Worm (Caenorhabditis elegans) whole organism, L4 larva: ENCODE results near the gene F32H5.3.

Experiments used
- F37D6.2 ChIP-seq: sonication (generic microtip); optimal IDR thresholded peaks from 2 replicates; lab custom pipeline; 2016; ENCODE audit warnings: mild to moderate bottlenecking, missing genetic modification characterization, missing compliant biosample characterization
- F49E8.2 ChIP-seq: sonication (generic microtip); optimal IDR thresholded peaks from 2 replicates; lab custom pipeline; 2016; ENCODE audit warnings: missing compliant biosample characterization, mild to moderate bottlenecking, missing genetic modification characterization, borderline replicate concordance
- Y105C5A.15 ChIP-seq: fragments of 200-800 bp; sonication (Bioruptor generic); IDR thresholded peaks from 2 replicates; pipeline ENCODE4 v1.3.6; 2022; ENCODE audit warnings: missing genetic modification characterization, missing compliant biosample characterization
- Y5F2A.4 ChIP-seq: fragments of 200-800 bp; sonication (Bioruptor generic); optimal IDR thresholded peaks from 2 replicates; lab custom pipeline; 2018; ENCODE audit warnings: mild to moderate bottlenecking, missing genetic modification characterization, missing compliant biosample characterization
- Y75B8A.6 ChIP-seq: fragments of 200-800 bp; sonication (Bioruptor generic); IDR thresholded peaks from 2 replicates; pipeline ENCODE4 v1.3.6; 2022; ENCODE audit warnings: missing genetic modification reagents, missing genetic modification characterization, missing compliant biosample characterization
- ZK337.2 ChIP-seq: fragments of 200-800 bp; sonication (Bioruptor generic); IDR thresholded peaks from 2 replicates; pipeline ENCODE4 v1.3.6; 2022; ENCODE audit warnings: missing genetic modification reagents, missing genetic modification characterization, missing compliant biosample characterization
- aly-2 ChIP-seq: sonication (generic microtip); optimal IDR thresholded peaks from 2 replicates; lab custom pipeline; 2018; ENCODE audit warnings: missing biosample characterization, missing genetic modification characterization
- ceh-28 ChIP-seq: fragments of 150-350 bp; optimal IDR thresholded peaks from 2 replicates; lab custom pipeline; 2014; ENCODE audit warnings: missing biosample characterization, missing genetic modification reagents, missing genetic modification characterization
- ceh-32 ChIP-seq: sonication (generic microtip); optimal IDR thresholded peaks from 2 replicates; lab custom pipeline; 2016; ENCODE audit warnings: mild to moderate bottlenecking, missing genetic modification characterization, missing compliant biosample characterization; ENCODE audit not compliant: poor library complexity
- ceh-44 ChIP-seq: fragments of 200-800 bp; sonication (Bioruptor generic); IDR thresholded peaks from 2 replicates; pipeline ENCODE4 v1.3.6; 2022; ENCODE audit warnings: missing genetic modification reagents, missing genetic modification characterization, missing compliant biosample characterization
- ceh-62 ChIP-seq: sonication (generic microtip); optimal IDR thresholded peaks from 2 replicates; lab custom pipeline; 2017; ENCODE audit warnings: missing biosample characterization, missing genetic modification characterization
- ceh-82 ChIP-seq: sonication (generic microtip); optimal IDR thresholded peaks from 2 replicates; lab custom pipeline; 2017; ENCODE audit warnings: missing biosample characterization, missing genetic modification characterization
- ctbp-1 ChIP-seq: fragments of 200-800 bp; sonication (Bioruptor generic); IDR thresholded peaks from 2 replicates; pipeline ENCODE4 v1.3.6; 2022; ENCODE audit warnings: missing genetic modification reagents, missing genetic modification characterization, missing compliant biosample characterization
- daf-12 ChIP-seq: fragments of 150-350 bp; optimal IDR thresholded peaks from 2 replicates; lab custom pipeline; 2014; ENCODE audit warnings: missing biosample characterization, missing genetic modification reagents, missing genetic modification characterization
- daf-16 ChIP-seq, 3 experiments: sonication (generic microtip); optimal IDR thresholded peaks; 2 replicates each; lab custom pipeline; 2016 to 2017; ENCODE audit warnings: missing genetic modification characterization in 3 of 3, missing genetic modification reagents in 3 of 3, mild to moderate bottlenecking in 2 of 3, missing compliant biosample characterization in 2 of 3, missing biosample characterization in 1 of 3, moderate library complexity in 1 of 3
- daf-8 ChIP-seq: fragments of 200-800 bp; sonication (Bioruptor generic); IDR thresholded peaks from 2 replicates; pipeline ENCODE4 v1.3.6; 2022; ENCODE audit warnings: missing genetic modification characterization, missing compliant biosample characterization
- dmd-6 ChIP-seq: fragments of 200-800 bp; sonication (Bioruptor generic); IDR thresholded peaks from 2 replicates; pipeline ENCODE4 v1.3.6; 2022; ENCODE audit warnings: missing genetic modification reagents, missing genetic modification characterization, missing compliant biosample characterization
- dmd-9 ChIP-seq: fragments of 200-800 bp; sonication (Bioruptor generic); IDR thresholded peaks from 2 replicates; pipeline ENCODE4 v1.3.6; 2022; ENCODE audit warnings: missing genetic modification reagents, missing genetic modification characterization, missing compliant biosample characterization
- dve-1 ChIP-seq: sonication (generic microtip); optimal IDR thresholded peaks from 2 replicates; lab custom pipeline; 2017; ENCODE audit warnings: antibody characterized with exemption, mild to moderate bottlenecking, missing genetic modification characterization, missing compliant biosample characterization; ENCODE audit not compliant: insufficient read depth
- egl-27 ChIP-seq: sonication (generic microtip); optimal IDR thresholded peaks from 3 replicates; lab custom pipeline; 2017; ENCODE audit warnings: missing biosample characterization, missing genetic modification reagents, missing genetic modification characterization
- hlh-11 ChIP-seq: fragments of 200-800 bp; sonication (Bioruptor generic); optimal IDR thresholded peaks from 2 replicates; lab custom pipeline; 2018; ENCODE audit warnings: mild to moderate bottlenecking, missing genetic modification characterization, missing compliant biosample characterization
- hlh-30 ChIP-seq: sonication (generic microtip); optimal IDR thresholded peaks from 2 replicates; lab custom pipeline; 2017; ENCODE audit warnings: antibody characterized with exemption, mild to moderate bottlenecking, missing genetic modification characterization, missing compliant biosample characterization; ENCODE audit not compliant: insufficient read depth
- jun-1 ChIP-seq: fragments of 150-350 bp; optimal IDR thresholded peaks from 2 replicates; lab custom pipeline; 2014; ENCODE audit warnings: missing biosample characterization, missing genetic modification reagents, missing genetic modification characterization
- lim-7 ChIP-seq: fragments of 200-800 bp; sonication (Bioruptor generic); IDR thresholded peaks from 2 replicates; pipeline ENCODE4 v1.3.6; 2022; ENCODE audit warnings: missing genetic modification characterization, missing compliant biosample characterization
- lin-1 ChIP-seq: fragments of 200-800 bp; sonication (Bioruptor generic); IDR thresholded peaks from 2 replicates; pipeline ENCODE4 v1.3.6; 2022; ENCODE audit warnings: missing genetic modification reagents, missing genetic modification characterization, missing compliant biosample characterization
- lin-13 ChIP-seq: fragments of 150-350 bp; optimal IDR thresholded peaks from 2 replicates; lab custom pipeline; 2014; ENCODE audit warnings: missing biosample characterization, missing genetic modification reagents, missing genetic modification characterization
- lin-15B ChIP-seq: fragments of 150-350 bp; sonication (generic microtip); optimal IDR thresholded peaks from 3 replicates; lab custom pipeline; 2014; ENCODE audit warnings: missing biosample characterization, missing genetic modification characterization
- lin-38 ChIP-seq: fragments of 200-800 bp; sonication (Bioruptor generic); IDR thresholded peaks from 2 replicates; pipeline ENCODE4 v1.3.6; 2022; ENCODE audit warnings: missing genetic modification reagents, missing genetic modification characterization, missing compliant biosample characterization
- madf-5 ChIP-seq, 2 experiments: fragments of 200-800 bp; sonication (Bioruptor generic); IDR thresholded peaks; 2 replicates each; pipeline ENCODE4 v1.3.6; 2022; ENCODE audit warnings: missing compliant biosample characterization in 2 of 2, missing genetic modification characterization in 2 of 2
- mdl-1 ChIP-seq, 2 experiments: fragments of 150-350 bp in 1 of 2; sonication (generic microtip) in 1 of 2; optimal IDR thresholded peaks; 2 replicates each; lab custom pipeline; 2014 to 2017; ENCODE audit warnings: missing biosample characterization in 2 of 2, missing genetic modification characterization in 2 of 2
- mep-1 ChIP-seq: fragments of 150-350 bp; sonication (generic microtip); optimal IDR thresholded peaks from 3 replicates; lab custom pipeline; 2014; ENCODE audit warnings: missing biosample characterization, missing genetic modification characterization
- mes-2 ChIP-seq: sonication (generic microtip); optimal IDR thresholded peaks from 2 replicates; lab custom pipeline; 2016; ENCODE audit warnings: missing genotype, mild to moderate bottlenecking, missing genetic modification characterization, missing compliant biosample characterization; ENCODE audit not compliant: poor library complexity, severe bottlenecking
- mxl-3 ChIP-seq: fragments of 200-800 bp; sonication (Bioruptor generic); optimal IDR thresholded peaks from 2 replicates; lab custom pipeline; 2018; ENCODE audit warnings: mild to moderate bottlenecking, missing genetic modification characterization, missing compliant biosample characterization
- nhr-102 ChIP-seq: sonication (generic microtip); optimal IDR thresholded peaks from 2 replicates; lab custom pipeline; 2016; ENCODE audit warnings: mild to moderate bottlenecking, missing genetic modification characterization, moderate library complexity, missing compliant biosample characterization
- nhr-28 ChIP-seq: fragments of 150-350 bp; optimal IDR thresholded peaks from 2 replicates; lab custom pipeline; 2014; ENCODE audit warnings: missing biosample characterization, missing genetic modification characterization
- nhr-41 ChIP-seq: fragments of 200-800 bp; sonication (Bioruptor generic); IDR thresholded peaks from 2 replicates; pipeline ENCODE4 v1.3.6; 2022; ENCODE audit warnings: missing genetic modification reagents, missing genetic modification characterization, missing compliant biosample characterization
- nhr-42 ChIP-seq: fragments of 200-800 bp; sonication (Bioruptor generic); IDR thresholded peaks from 2 replicates; pipeline ENCODE4 v1.3.6; 2022; ENCODE audit warnings: missing genetic modification characterization, missing compliant biosample characterization
- nhr-48 ChIP-seq: sonication (generic microtip); optimal IDR thresholded peaks from 2 replicates; lab custom pipeline; 2016; ENCODE audit warnings: mild to moderate bottlenecking, missing genetic modification characterization, missing compliant biosample characterization
- nhr-6 ChIP-seq: fragments of 150-350 bp; optimal IDR thresholded peaks from 2 replicates; lab custom pipeline; 2014; ENCODE audit warnings: missing biosample characterization, missing genetic modification characterization
- nhr-77 ChIP-seq: fragments of 150-350 bp; optimal IDR thresholded peaks from 2 replicates; lab custom pipeline; 2014; ENCODE audit warnings: missing biosample characterization, missing genetic modification characterization
- pha-4 ChIP-seq, 2 experiments: fragments of 150-350 bp in 1 of 2; fragments of 200-800 bp in 1 of 2; sonication (Bioruptor generic) in 1 of 2; IDR thresholded peaks in 1 of 2; optimal IDR thresholded peaks in 1 of 2; 2 replicates each; pipeline versions ENCODE4 v1.3.6 to Lab custom; 2014 to 2022; ENCODE audit warnings: missing genetic modification characterization in 2 of 2, missing genetic modification reagents in 2 of 2, missing biosample characterization in 1 of 2, missing compliant biosample characterization in 1 of 2
- pqm-1 ChIP-seq: sonication (generic microtip); optimal IDR thresholded peaks from 2 replicates; lab custom pipeline; 2017; ENCODE audit warnings: missing biosample characterization, missing genetic modification characterization
- rbr-2 ChIP-seq: sonication (generic microtip); optimal IDR thresholded peaks from 2 replicates; lab custom pipeline; 2016; ENCODE audit warnings: missing genotype, missing genetic modification characterization, missing compliant biosample characterization
- saeg-2 ChIP-seq: fragments of 200-800 bp; sonication (Bioruptor generic); IDR thresholded peaks from 2 replicates; pipeline ENCODE4 v1.3.6; 2022; ENCODE audit warnings: missing genetic modification reagents, missing genetic modification characterization, missing compliant biosample characterization
- skn-1 ChIP-seq: fragments of 150-350 bp; optimal IDR thresholded peaks from 2 replicates; lab custom pipeline; 2014; ENCODE audit warnings: missing biosample characterization, missing genetic modification characterization
- tra-1 ChIP-seq: fragments of 200-800 bp; sonication (Bioruptor generic); IDR thresholded peaks from 2 replicates; pipeline ENCODE4 v1.3.6; 2022; ENCODE audit warnings: missing genetic modification reagents, missing genetic modification characterization, missing compliant biosample characterization
- unc-130 ChIP-seq: sonication (generic microtip); optimal IDR thresholded peaks from 2 replicates; lab custom pipeline; 2016; ENCODE audit warnings: missing genetic modification reagents, missing genetic modification characterization, missing compliant biosample characterization
- vab-7 ChIP-seq: fragments of 200-800 bp; sonication (Bioruptor generic); IDR thresholded peaks from 2 replicates; pipeline ENCODE4 v1.3.6; 2022; ENCODE audit warnings: missing genetic modification reagents, missing genetic modification characterization, missing compliant biosample characterization
- zag-1 ChIP-seq: fragments of 150-350 bp; optimal IDR thresholded peaks from 2 replicates; lab custom pipeline; 2014; ENCODE audit warnings: missing biosample characterization, missing genetic modification characterization

F32H5.3 gene

ce11 chrV:13371336-13371735, 12.2 kb downstream of the F32H5.3 start (continued):
- TF ChIP-seq dmd-6 (GFP tag; lab: Robert Waterston, UW) (peak; percentile 19; the same call in 1 of the 2 replicates), daf-8 (GFP tag; lab: Robert Waterston, UW) (no peak), egl-27 (tag; lab: Kevin White, UChicago) (no peak), tra-1 (GFP tag; lab: Robert Waterston, UW) (no peak), rbr-2 (tag; lab: Kevin White, UChicago) (no peak), ceh-28 (tag; lab: Kevin White, UChicago) (no peak), skn-1 (no peak), lim-7 (GFP tag; lab: Robert Waterston, UW) (no peak), Y105C5A.15 (no peak), mdl-1 (tag; optimal IDR thresholded peaks at IDR 0.05; lab: Kevin White, UChicago) (peak in 1 of 2 experiments; percentile 68), nhr-77 (tag; lab: Kevin White, UChicago) (no peak), lin-13 (GFP tag; lab: Kevin White, UChicago) (no peak), daf-16 (GFP tag; optimal IDR thresholded peaks at IDR 0.05; lab: Kevin White, UChicago) (no peak), daf-16 (tag; optimal IDR thresholded peaks at IDR 0.05; lab: Kevin White, UChicago) (no peak), saeg-2 (no peak), Y5F2A.4 (GFP tag; lab: Kevin White, UChicago) (no peak), nhr-42 (no peak), mep-1 (tag; lab: Kevin White, UChicago) (peak; percentile 74), ceh-32 (no peak), ctbp-1 (GFP tag; lab: Robert Waterston, UW) (no peak), lin-38 (peak; percentile 38), ceh-82 (tag; lab: Kevin White, UChicago) (no peak), madf-5 (GFP tag; IDR thresholded peaks at IDR 0.05; lab: Robert Waterston, UW) (0 out of 4 replicates have a peak, but pooled peaks of 1 of the 2 experiments have one; percentile 44), ceh-44 (GFP tag; lab: Robert Waterston, UW) (no peak), mes-2 (tag; lab: Kevin White, UChicago) (peak; percentile 49), aly-2 (tag; lab: Kevin White, UChicago) (no peak), ceh-62 (tag; lab: Kevin White, UChicago) (no peak), hlh-11 (tag; lab: Kevin White, UChicago) (peak; percentile 72), mxl-3 (GFP tag; lab: Kevin White, UChicago) (peak; percentile 57), ZK337.2 (GFP tag; lab: Robert Waterston, UW) (no peak), F37D6.2 (tag; lab: Kevin White, UChicago) (no peak), nhr-28 (tag; lab: Kevin White, UChicago) (peak; percentile 90), zag-1 (no peak), vab-7 (no peak), jun-1 (tag; lab: Kevin White, UChicago) (no peak), dmd-9 (GFP tag; lab: Robert Waterston, UW) (no peak), F49E8.2 (no peak), Y75B8A.6 (GFP tag; lab: Robert Waterston, UW) (no peak)

ce11 chrV:13372821-13373220, 13.7 kb downstream of the F32H5.3 start:
- TF ChIP-seq mes-2 (tag; lab: Kevin White, UChicago) (no peak), nhr-28 (tag; lab: Kevin White, UChicago) (peak; percentile 82), mdl-1 (tag; optimal IDR thresholded peaks at IDR 0.05; lab: Kevin White, UChicago) (peak in 1 of 2 experiments; percentile 49), daf-12 (tag; lab: Kevin White, UChicago) (no peak), dmd-6 (GFP tag; lab: Robert Waterston, UW) (peak; percentile 78), nhr-48 (tag; lab: Kevin White, UChicago) (peak; percentile 7), daf-16 (GFP tag; optimal IDR thresholded peaks at IDR 0.05; lab: Kevin White, UChicago) (no peak), daf-16 (tag; optimal IDR thresholded peaks at IDR 0.05; lab: Kevin White, UChicago) (peak; percentile 91), hlh-30 (tag; lab: Kevin White, UChicago) (peak; percentile 29), hlh-11 (tag; lab: Kevin White, UChicago) (peak; percentile 69), mxl-3 (GFP tag; lab: Kevin White, UChicago) (no peak), nhr-102 (peak; percentile 14), dve-1 (peak; percentile 64), egl-27 (tag; lab: Kevin White, UChicago) (no peak), nhr-41 (GFP tag; lab: Robert Waterston, UW) (peak; percentile 42; the same call in 1 of the 2 replicates), pqm-1 (peak; percentile 92), nhr-6 (tag; lab: Kevin White, UChicago) (peak; percentile 58), lin-1 (peak; percentile 65; the same call in 1 of the 2 replicates), unc-130 (GFP tag; lab: Kevin White, UChicago) (no peak), lin-15B (tag; lab: Kevin White, UChicago) (no peak), pha-4 (GFP tag; IDR thresholded peaks at IDR 0.05; lab: Robert Waterston, UW) (peak; percentile 24; the same call in 1 of the 2 replicates), pha-4 (tag; optimal IDR thresholded peaks at IDR 0.05; lab: Kevin White, UChicago) (no peak)
